Fruit fly (Drosophila melanogaster) whole organism: ENCODE data around the gene CG5004.

ENCODE experiments used
- Dll ChIP-seq: fragments of >200 bp; optimal IDR thresholded peaks from 2 replicates; lab custom pipeline; 2017
- EcR ChIP-seq, 2 experiments: fragments of >200 bp; optimal IDR thresholded peaks; 2 replicates each; lab custom pipeline; 2017; ENCODE audit warnings: missing biosample characterization in 2 of 2, missing genetic modification characterization in 2 of 2, missing genetic modification reagents in 2 of 2

DNA sequence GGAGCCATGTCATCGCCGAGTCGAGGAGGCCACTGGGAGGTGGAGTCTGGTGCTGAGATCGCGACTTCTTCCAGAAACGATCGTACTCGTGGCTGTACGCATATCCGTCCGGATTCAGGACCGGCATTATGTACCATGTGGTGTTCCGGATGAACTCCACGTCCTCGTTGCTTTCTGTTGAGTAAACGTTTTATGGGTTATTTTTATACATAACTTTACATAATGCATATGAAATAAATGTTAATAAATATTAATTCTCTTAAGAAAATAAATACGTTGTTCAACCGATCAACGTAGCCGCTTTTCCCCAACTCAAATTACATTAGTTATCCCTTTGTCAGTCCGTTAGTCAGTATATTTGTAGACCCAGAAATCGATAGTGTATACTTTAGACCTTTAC lies 26.2 kb upstream of the CG5004 start, which contains the start of gene CG4955:
- TF ChIP-seq Dll (lab: Kevin White, UChicago) (no peak), EcR (GFP tag; optimal IDR thresholded peaks at IDR 0.05; lab: Kevin White, UChicago) (no peak)
